Fruit fly (Drosophila melanogaster) whole organism, prepupa: Measurements from ENCODE around the gene CG10194.

Experiments used
- CG10669 ChIP-seq: fragments of 200-800 bp; sonication (Bioruptor generic); optimal IDR thresholded peaks from 3 replicates; lab custom pipeline; 2018; ENCODE audit warnings: missing biosample characterization, mild to moderate bottlenecking, missing genetic modification characterization, moderate library complexity
- CG31627 ChIP-seq: fragments of 200-800 bp; sonication (Bioruptor generic); optimal IDR thresholded peaks from 3 replicates; lab custom pipeline; 2016; ENCODE audit warnings: missing biosample characterization, missing genetic modification characterization
- CG34406 ChIP-seq: fragments of 200-800 bp; sonication (Bioruptor generic); optimal IDR thresholded peaks from 3 replicates; lab custom pipeline; 2016; ENCODE audit warnings: missing biosample characterization, missing genetic modification characterization
- CG7368 ChIP-seq: fragments of 200-800 bp; sonication (Bioruptor generic); optimal IDR thresholded peaks from 3 replicates; lab custom pipeline; 2016; ENCODE audit warnings: missing biosample characterization, missing genetic modification characterization
- Eip78C ChIP-seq: fragments of 200-800 bp; sonication (Bioruptor generic); peaks from one replicate; lab custom pipeline; 2016; ENCODE audit warnings: missing biosample characterization, missing genetic modification characterization
- Hr39 ChIP-seq: fragments of 200-800 bp; sonication (Bioruptor generic); optimal IDR thresholded peaks from 2 replicates; lab custom pipeline; 2016; ENCODE audit warnings: missing biosample characterization, missing genetic modification characterization
- Lpt ChIP-seq: fragments of 200-800 bp; sonication (Bioruptor generic); optimal IDR thresholded peaks from 3 replicates; lab custom pipeline; 2016; ENCODE audit warnings: missing biosample characterization, missing genetic modification characterization
- Sox102F ChIP-seq: fragments of 200-800 bp; sonication (Bioruptor generic); optimal IDR thresholded peaks from 2 replicates; lab custom pipeline; 2016; ENCODE audit warnings: missing biosample characterization, mild to moderate bottlenecking, missing genetic modification characterization
- achi ChIP-seq: fragments of 200-800 bp; sonication (Bioruptor generic); optimal IDR thresholded peaks from 3 replicates; lab custom pipeline; 2016; ENCODE audit warnings: missing biosample characterization, missing genetic modification characterization
- dsx ChIP-seq: fragments of 200-800 bp; optimal IDR thresholded peaks from 3 replicates; lab custom pipeline; 2019; ENCODE audit warnings: missing biosample characterization, mild to moderate bottlenecking, missing genetic modification characterization, moderate library complexity; ENCODE audit not compliant: poor library complexity, severe bottlenecking
- fkh ChIP-seq: fragments of 200-800 bp; sonication (Bioruptor generic); optimal IDR thresholded peaks from 3 replicates; lab custom pipeline; 2017; ENCODE audit warnings: missing biosample characterization, mild to moderate bottlenecking, missing genetic modification characterization, moderate library complexity
- pdm3 ChIP-seq: fragments of 200-800 bp; sonication (Bioruptor generic); optimal IDR thresholded peaks from 3 replicates; lab custom pipeline; 2016; ENCODE audit warnings: missing biosample characterization, missing genetic modification characterization

- TF ChIP-seq CG7368 (GFP tag; lab: Kevin White, UChicago) (no peak), CG10669 (no peak), CG31627 (GFP tag; lab: Kevin White, UChicago) (no peak), fkh (no peak), CG34406 (GFP tag; lab: Kevin White, UChicago) (no peak), pdm3 (no peak), achi (no peak), Lpt (no peak), Hr39 (GFP tag; lab: Kevin White, UChicago) (no peak), Eip78C (GFP tag; lab: Kevin White, UChicago) (no peak), Sox102F (no peak), dsx (GFP tag; lab: Kevin White, UChicago) (no peak)
These were observed 5.4 kb downstream of the CG10194 start, which contains the start of the genes CG10195 and CG13084 for dm6 chr2L:19484539-19484938.
